Fruit fly (Drosophila melanogaster) whole organism, prepupa: ENCODE data around the gene CG32428.

Experiments used
- Blimp-1 ChIP-seq: fragments of 200-800 bp; sonication (Bioruptor generic); optimal IDR thresholded peaks from 3 replicates; lab custom pipeline; 2017; ENCODE audit warnings: missing biosample characterization, missing genetic modification characterization, mild to moderate bottlenecking, moderate library complexity, missing genetic modification reagents
- CG10631 ChIP-seq: fragments of 200-800 bp; sonication (Bioruptor generic); optimal IDR thresholded peaks from 2 replicates; lab custom pipeline; 2016; ENCODE audit warnings: missing biosample characterization, missing genetic modification characterization
- CG10669 ChIP-seq: fragments of 200-800 bp; sonication (Bioruptor generic); optimal IDR thresholded peaks from 3 replicates; lab custom pipeline; 2018; ENCODE audit warnings: missing biosample characterization, mild to moderate bottlenecking, missing genetic modification characterization, moderate library complexity
- CG11762 ChIP-seq: fragments of 200-800 bp; sonication (Bioruptor generic); optimal IDR thresholded peaks from 3 replicates; lab custom pipeline; 2016; ENCODE audit warnings: missing biosample characterization, missing genetic modification characterization; ENCODE audit not compliant: insufficient read depth
- CG16779 ChIP-seq: fragments of 200-800 bp; sonication (Bioruptor generic); optimal IDR thresholded peaks from 3 replicates; lab custom pipeline; 2017; ENCODE audit warnings: missing biosample characterization, mild to moderate bottlenecking, missing genetic modification characterization
- CG3032 ChIP-seq: fragments of 200-800 bp; optimal IDR thresholded peaks from 2 replicates; lab custom pipeline; 2019; ENCODE audit warnings: missing biosample characterization, mild to moderate bottlenecking, missing genetic modification characterization, moderate library complexity
- CG31627 ChIP-seq: fragments of 200-800 bp; sonication (Bioruptor generic); optimal IDR thresholded peaks from 3 replicates; lab custom pipeline; 2016; ENCODE audit warnings: missing biosample characterization, missing genetic modification characterization
- CG32006 ChIP-seq: fragments of 200-800 bp; sonication (Bioruptor generic); optimal IDR thresholded peaks from 3 replicates; lab custom pipeline; 2017; ENCODE audit warnings: missing biosample characterization, mild to moderate bottlenecking, missing genetic modification characterization
- CG3919 ChIP-seq: fragments of 200-800 bp; sonication (Bioruptor generic); optimal IDR thresholded peaks from 3 replicates; lab custom pipeline; 2016; ENCODE audit warnings: missing biosample characterization, missing genetic modification characterization
- CG4318 ChIP-seq: fragments of 200-800 bp; sonication (Bioruptor generic); optimal IDR thresholded peaks from 3 replicates; lab custom pipeline; 2017; ENCODE audit warnings: missing biosample characterization, mild to moderate bottlenecking, missing genetic modification characterization
- CG6163 ChIP-seq: fragments of 200-800 bp; sonication (Bioruptor generic); IDR thresholded peaks from 3 replicates; pipeline ENCODE4 v1.3.6; 2022; ENCODE audit warnings: missing biosample characterization, missing genetic modification characterization
- CG6276 ChIP-seq: fragments of 200-800 bp; sonication (Bioruptor generic); optimal IDR thresholded peaks from 2 replicates; lab custom pipeline; 2017; ENCODE audit warnings: missing biosample characterization, mild to moderate bottlenecking, missing genetic modification characterization
- CG6792 ChIP-seq: fragments of 200-800 bp; sonication (Bioruptor generic); optimal IDR thresholded peaks from 3 replicates; lab custom pipeline; 2016; ENCODE audit warnings: missing biosample characterization, missing genetic modification characterization
- CG6808 ChIP-seq: fragments of 200-800 bp; sonication (Bioruptor generic); optimal IDR thresholded peaks from 3 replicates; lab custom pipeline; 2017; ENCODE audit warnings: missing biosample characterization, missing genetic modification characterization, mild to moderate bottlenecking, moderate library complexity, missing genetic modification reagents
- CG6854 ChIP-seq: fragments of 200-800 bp; sonication (Bioruptor generic); optimal IDR thresholded peaks from 2 replicates; lab custom pipeline; 2017; ENCODE audit warnings: missing biosample characterization, mild to moderate bottlenecking, missing genetic modification characterization
- CG8119 ChIP-seq: fragments of 200-800 bp; sonication (Bioruptor generic); IDR thresholded peaks from 3 replicates; pipeline ENCODE4 v1.3.6; 2022; ENCODE audit warnings: missing biosample characterization, missing genetic modification characterization
- CG8319 ChIP-seq: fragments of 200-800 bp; sonication (Bioruptor generic); optimal IDR thresholded peaks from 3 replicates; lab custom pipeline; 2016; ENCODE audit warnings: missing biosample characterization, missing genetic modification characterization
- CG8632 ChIP-seq: fragments of 200-800 bp; sonication (Bioruptor generic); optimal IDR thresholded peaks from 3 replicates; lab custom pipeline; 2016; ENCODE audit warnings: missing biosample characterization, missing genetic modification characterization
- Eip75B ChIP-seq: fragments of 200-800 bp; sonication (Bioruptor generic); optimal IDR thresholded peaks from 3 replicates; lab custom pipeline; 2016; ENCODE audit warnings: missing biosample characterization, missing genetic modification characterization
- Eip93F ChIP-seq: fragments of 200-800 bp; sonication (Bioruptor generic); optimal IDR thresholded peaks from 2 replicates; lab custom pipeline; 2016; ENCODE audit warnings: missing biosample characterization, mild to moderate bottlenecking, missing genetic modification characterization
- Ets96B ChIP-seq: fragments of 200-800 bp; optimal IDR thresholded peaks from 2 replicates; lab custom pipeline; 2019; ENCODE audit warnings: missing biosample characterization, mild to moderate bottlenecking, missing genetic modification characterization, moderate library complexity
- Gug ChIP-seq: fragments of 200-800 bp; sonication (Bioruptor generic); IDR thresholded peaks from 2 replicates; pipeline ENCODE4 v1.3.6; 2022; ENCODE audit warnings: missing biosample characterization, missing genetic modification characterization
- Hr38 ChIP-seq: sonication (Bioruptor generic); optimal IDR thresholded peaks from 2 replicates; lab custom pipeline; 2016; ENCODE audit warnings: missing biosample characterization, missing genetic modification characterization
- Hr39 ChIP-seq: fragments of 200-800 bp; sonication (Bioruptor generic); optimal IDR thresholded peaks from 2 replicates; lab custom pipeline; 2016; ENCODE audit warnings: missing biosample characterization, missing genetic modification characterization
- Hr4 ChIP-seq: fragments of 200-800 bp; sonication (Bioruptor generic); optimal IDR thresholded peaks from 3 replicates; lab custom pipeline; 2016; ENCODE audit warnings: missing biosample characterization, missing genetic modification characterization
- Lpt ChIP-seq: fragments of 200-800 bp; sonication (Bioruptor generic); optimal IDR thresholded peaks from 3 replicates; lab custom pipeline; 2016; ENCODE audit warnings: missing biosample characterization, missing genetic modification characterization
- Smox ChIP-seq: fragments of 200-800 bp; sonication (Bioruptor generic); optimal IDR thresholded peaks from 3 replicates; lab custom pipeline; 2016; ENCODE audit warnings: missing biosample characterization, missing genetic modification characterization
- Sox14 ChIP-seq: fragments of 200-800 bp; sonication (Bioruptor generic); optimal IDR thresholded peaks from 3 replicates; lab custom pipeline; 2016; ENCODE audit warnings: missing biosample characterization, missing genetic modification characterization
- Sox15 ChIP-seq: fragments of 200-800 bp; sonication (Bioruptor generic); optimal IDR thresholded peaks from 3 replicates; lab custom pipeline; 2016; ENCODE audit warnings: missing biosample characterization, missing genetic modification characterization
- achi ChIP-seq: fragments of 200-800 bp; sonication (Bioruptor generic); optimal IDR thresholded peaks from 3 replicates; lab custom pipeline; 2016; ENCODE audit warnings: missing biosample characterization, missing genetic modification characterization
- cyc ChIP-seq: fragments of 200-800 bp; sonication (Bioruptor generic); optimal IDR thresholded peaks from 3 replicates; lab custom pipeline; 2016; ENCODE audit warnings: missing biosample characterization, missing genetic modification characterization
- dsx ChIP-seq: fragments of 200-800 bp; optimal IDR thresholded peaks from 3 replicates; lab custom pipeline; 2019; ENCODE audit warnings: missing biosample characterization, mild to moderate bottlenecking, missing genetic modification characterization, moderate library complexity; ENCODE audit not compliant: poor library complexity, severe bottlenecking
- fd59A ChIP-seq: fragments of 200-800 bp; sonication (Bioruptor generic); optimal IDR thresholded peaks from 2 replicates; lab custom pipeline; 2017; ENCODE audit warnings: missing biosample characterization, mild to moderate bottlenecking, missing genetic modification characterization, missing genetic modification reagents
- fd85E ChIP-seq: fragments of 200-800 bp; sonication (Bioruptor generic); optimal IDR thresholded peaks from 3 replicates; lab custom pipeline; 2016; ENCODE audit warnings: missing biosample characterization, missing genetic modification characterization
- net ChIP-seq: fragments of 200-800 bp; sonication (Bioruptor generic); optimal IDR thresholded peaks from 3 replicates; lab custom pipeline; 2016; ENCODE audit warnings: missing biosample characterization, missing genetic modification characterization
- pdm3 ChIP-seq: fragments of 200-800 bp; sonication (Bioruptor generic); optimal IDR thresholded peaks from 3 replicates; lab custom pipeline; 2016; ENCODE audit warnings: missing biosample characterization, missing genetic modification characterization
- salr ChIP-seq, 2 experiments: fragments of 200-800 bp; sonication (Bioruptor generic); optimal IDR thresholded peaks; 3 replicates each; lab custom pipeline; 2016 to 2018; ENCODE audit warnings: missing biosample characterization in 2 of 2, missing genetic modification characterization in 2 of 2, mild to moderate bottlenecking in 1 of 2
- spab ChIP-seq: fragments of 200-800 bp; sonication (Bioruptor generic); optimal IDR thresholded peaks from 2 replicates; lab custom pipeline; 2017; ENCODE audit warnings: missing biosample characterization, mild to moderate bottlenecking, missing genetic modification characterization, missing genetic modification reagents
- ss ChIP-seq, 2 experiments: fragments of 200-800 bp; sonication (Bioruptor generic); optimal IDR thresholded peaks; 2 replicates in 1 of 2; 3 replicates in 1 of 2; lab custom pipeline; 2017 to 2018; ENCODE audit warnings: mild to moderate bottlenecking in 2 of 2, missing biosample characterization in 2 of 2, missing genetic modification characterization in 2 of 2, moderate library complexity in 1 of 2
- svp ChIP-seq: fragments of 200-800 bp; sonication (Bioruptor generic); peaks from one replicate; lab custom pipeline; 2016; ENCODE audit warnings: missing biosample characterization, missing genetic modification characterization
- topi ChIP-seq: fragments of 200-800 bp; sonication (Bioruptor generic); optimal IDR thresholded peaks from 3 replicates; lab custom pipeline; 2016; ENCODE audit warnings: missing biosample characterization, missing genetic modification characterization
- vri ChIP-seq: fragments of 200-800 bp; sonication (Bioruptor generic); optimal IDR thresholded peaks from 3 replicates; lab custom pipeline; 2016; ENCODE audit warnings: missing biosample characterization, mild to moderate bottlenecking, missing genetic modification characterization

The CG32428 gene

dm6 chr3L:20464677-20465076, 8.8 kb downstream of the CG32428 start, which contains the start of gene atk:
TSS of gene atk (minus strand) at chr3L:20464862.
- TF ChIP-seq fd59A = no peak
- TF ChIP-seq CG6276 (GFP tag; lab: Kevin White, UChicago) = no peak
- no peak for TF ChIP-seq CG10669 (GFP tag; lab: Kevin White, UChicago)
- no peak for TF ChIP-seq cyc (GFP tag; lab: Kevin White, UChicago)
- no peak for TF ChIP-seq Smox (GFP tag; lab: Kevin White, UChicago)
- no peak for TF ChIP-seq Hr38 (GFP tag; lab: Kevin White, UChicago)

- TF ChIP-seq Smox (GFP tag; lab: Kevin White, UChicago) = no peak
- TF ChIP-seq achi (GFP tag; lab: Kevin White, UChicago) = no peak
These were observed 11.1 kb downstream of the CG32428 start for dm6 chr3L:20462391-20462790.

- no peak for TF ChIP-seq CG8632
- no peak for TF ChIP-seq CG6808 (GFP tag; lab: Kevin White, UChicago)
- no peak for TF ChIP-seq Gug (GFP tag; lab: Robert Waterston, UW)
- no peak for TF ChIP-seq Blimp-1 (GFP tag; lab: Kevin White, UChicago)
- TF ChIP-seq spab (GFP tag; lab: Kevin White, UChicago) = no peak
- no peak for TF ChIP-seq ss (GFP tag; optimal IDR thresholded peaks at IDR 0.05; lab: Kevin White, UChicago)
These were observed 13.1 kb downstream of the CG32428 start, which contains the start of gene mag for dm6 chr3L:20460383-20460782. TSS of gene mag (plus strand) at chr3L:20460683.

- peak; percentile 52 for TF ChIP-seq CG31627
- TF ChIP-seq CG11762 (GFP tag; lab: Kevin White, UChicago) = peak; percentile 45
- peak; percentile 48 for TF ChIP-seq CG6792 (GFP tag; lab: Kevin White, UChicago)
- peak in 1 of 2 experiments; percentile 30 for TF ChIP-seq salr (GFP tag; optimal IDR thresholded peaks at IDR 0.05; lab: Kevin White, UChicago)
- TF ChIP-seq CG8319 (GFP tag; lab: Kevin White, UChicago) = no peak
- peak; percentile 71 for TF ChIP-seq Ets96B (tag; lab: Kevin White, UChicago)
- peak; percentile 12 for TF ChIP-seq Hr4
- peak; percentile 49 for TF ChIP-seq CG10669 (GFP tag; lab: Kevin White, UChicago)
- peak; percentile 11 for TF ChIP-seq Blimp-1 (GFP tag; lab: Kevin White, UChicago)
- no peak for TF ChIP-seq CG8119
- TF ChIP-seq Smox (GFP tag; lab: Kevin White, UChicago) = no peak
- no peak for TF ChIP-seq dsx
- TF ChIP-seq Hr39 (GFP tag; lab: Kevin White, UChicago) = peak; percentile 48
- no peak for TF ChIP-seq net (GFP tag; lab: Kevin White, UChicago)
- TF ChIP-seq CG3919 (GFP tag; lab: Kevin White, UChicago) = peak; percentile 68
- TF ChIP-seq CG32006 (GFP tag; lab: Kevin White, UChicago) = peak; percentile 63
- TF ChIP-seq Sox15 (GFP tag; lab: Kevin White, UChicago) = peak; percentile 37
- no peak for TF ChIP-seq spab (GFP tag; lab: Kevin White, UChicago)
- TF ChIP-seq vri (GFP tag; lab: Kevin White, UChicago) = no peak
- TF ChIP-seq svp (GFP tag; lab: Kevin White, UChicago) = peak; percentile 84
- TF ChIP-seq pdm3 (GFP tag; lab: Kevin White, UChicago) = no peak
- no peak for TF ChIP-seq fd59A
- no peak for TF ChIP-seq Eip75B (GFP tag; lab: Kevin White, UChicago)
- TF ChIP-seq fd85E = no peak
- peak; percentile 37 for TF ChIP-seq topi (GFP tag; lab: Kevin White, UChicago)
- TF ChIP-seq Sox14 (GFP tag; lab: Kevin White, UChicago) = peak; percentile 24
- no peak for TF ChIP-seq CG6854
- no peak for TF ChIP-seq CG6276 (GFP tag; lab: Kevin White, UChicago)
- peak; percentile 65 for TF ChIP-seq Gug (GFP tag; lab: Robert Waterston, UW)
- no peak for TF ChIP-seq CG16779
- TF ChIP-seq Hr38 (GFP tag; lab: Kevin White, UChicago) = no peak
- TF ChIP-seq CG10631 (GFP tag; lab: Kevin White, UChicago) = peak; percentile 82
- TF ChIP-seq CG3032 (tag; lab: Kevin White, UChicago) = peak; percentile 79
- peak; percentile 49 for TF ChIP-seq CG4318
- peak; percentile 35 for TF ChIP-seq Lpt (GFP tag; lab: Kevin White, UChicago)
- TF ChIP-seq CG6163 (GFP tag; lab: Robert Waterston, UW) = peak; percentile 42; the same call in 1 of the 3 replicates
- no peak for TF ChIP-seq Eip93F (GFP tag; lab: Kevin White, UChicago)
These were observed 20.5 kb downstream of the CG32428 start, which contains the start of gene CG5199 for dm6 chr3L:20452813-20453682. TSS of gene CG5199 (minus strand) at chr3L:20452864.
